Fruit fly (Drosophila melanogaster) whole organism: ENCODE data around the gene eys.

Experiments used
- CG8478 ChIP-seq: fragments of >200 bp; optimal IDR thresholded peaks from 2 replicates; lab custom pipeline; 2018; ENCODE audit warnings: inconsistent platforms
- pan ChIP-seq: fragments of >200 bp; optimal IDR thresholded peaks from 2 replicates; lab custom pipeline; 2017
- psq ChIP-seq: fragments of >200 bp; optimal IDR thresholded peaks from 2 replicates; lab custom pipeline; 2017
- usp ChIP-seq: fragments of >200 bp; optimal IDR thresholded peaks from 2 replicates; lab custom pipeline; 2017; ENCODE audit warnings: missing biosample characterization, missing genetic modification characterization, mixed read lengths

DNA sequence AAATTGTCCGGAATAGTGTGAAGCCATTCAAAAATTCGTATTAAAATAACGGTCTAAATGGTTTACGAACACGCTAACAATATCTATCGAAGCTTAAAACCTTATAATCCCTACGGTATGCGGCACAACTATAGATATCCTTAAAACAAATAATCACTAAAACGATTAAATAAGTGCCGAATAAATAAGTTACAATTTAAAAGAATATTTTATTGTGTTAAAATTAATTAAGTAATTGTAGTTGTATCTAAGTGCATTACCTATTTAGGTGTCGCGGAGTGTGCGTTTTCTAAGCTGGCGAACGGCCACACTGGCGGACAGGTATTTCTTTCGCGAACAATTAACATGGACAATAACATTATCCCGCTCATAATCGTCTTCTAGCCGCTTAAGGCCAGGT lies 69.3 kb downstream of the eys start, which contains the start of gene Eogt:
- TF ChIP-seq psq (lab: Kevin White, UChicago), result no peak
- TF ChIP-seq usp (GFP tag; lab: Kevin White, UChicago), result no peak
- no peak for TF ChIP-seq pan
- no peak for TF ChIP-seq CG8478 (lab: Kevin White, UChicago)
